Fruit fly (Drosophila melanogaster): ENCODE results near the gene CG13920.

dm6 chr3L:1663531-1663930 lies 14.8 kb downstream of the CG13920 start:
- TF ChIP-seq EcR (GFP tag; optimal IDR thresholded peaks at IDR 0.05) (no peak), Snoo (tag; optimal IDR thresholded peaks at IDR 0.05) (no peak), D1 (tag; optimal IDR thresholded peaks at IDR 0.05) (no peak), CG34367 (tag; optimal IDR thresholded peaks at IDR 0.05) (no peak), CG4496 (GFP tag; IDR thresholded peaks at IDR 0.05) (no peak), rn (GFP tag; IDR thresholded peaks at IDR 0.05) (no peak), CG14655 (GFP tag; optimal IDR thresholded peaks at IDR 0.05) (no peak), CG32121 (GFP tag; IDR thresholded peaks at IDR 0.05) (no peak), CG13204 (GFP tag; optimal IDR thresholded peaks at IDR 0.05) (no peak), CG10348 (GFP tag; IDR thresholded peaks at IDR 0.05) (no peak), Ets98B (GFP tag; IDR thresholded peaks at IDR 0.05) (no peak), CG8159 (tag; optimal IDR thresholded peaks at IDR 0.05) (no peak), fd96Ca (GFP tag; IDR thresholded peaks at IDR 0.05) (no peak)

Measured in whole organism, pupa.